Worm (Caenorhabditis elegans) whole organism, young adult: Measurements from ENCODE around the gene C06E7.2.

Source experiments
- C17E4.6 ChIP-seq: fragments of 200-800 bp; sonication (Bioruptor generic); IDR thresholded peaks from 2 replicates; pipeline ENCODE4 v1.3.6; 2022; ENCODE audit warnings: missing genetic modification reagents, missing genetic modification characterization, missing compliant biosample characterization
- D2030.7 ChIP-seq: fragments of 200-800 bp; sonication (Bioruptor generic); IDR thresholded peaks from 2 replicates; pipeline ENCODE4 v1.3.6; 2022; ENCODE audit warnings: missing genetic modification reagents, missing genetic modification characterization, missing compliant biosample characterization
- F22D6.2 ChIP-seq: sonication (generic microtip); optimal IDR thresholded peaks from 2 replicates; lab custom pipeline; 2016; ENCODE audit warnings: mild to moderate bottlenecking, missing genetic modification characterization, missing compliant biosample characterization
- F23B12.7 ChIP-seq: sonication (generic microtip); optimal IDR thresholded peaks from 2 replicates; lab custom pipeline; 2017; ENCODE audit warnings: missing genetic modification characterization, mild to moderate bottlenecking, missing compliant biosample characterization, antibody characterized with exemption, moderate library complexity; ENCODE audit not compliant: insufficient read depth
- F39B2.1 ChIP-seq: fragments of 200-800 bp; sonication (Bioruptor generic); IDR thresholded peaks from 2 replicates; pipeline ENCODE4 v1.3.6; 2022; ENCODE audit warnings: missing genetic modification reagents, missing genetic modification characterization, missing compliant biosample characterization
- F49E8.2 ChIP-seq: sonication (generic microtip); optimal IDR thresholded peaks from 3 replicates; lab custom pipeline; 2017; ENCODE audit warnings: missing genetic modification characterization, mild to moderate bottlenecking, missing compliant biosample characterization, antibody characterized with exemption, moderate library complexity; ENCODE audit not compliant: insufficient read depth
- F57A8.1 ChIP-seq: fragments of 200-800 bp; sonication (Bioruptor generic); optimal IDR thresholded peaks from 2 replicates; lab custom pipeline; 2018; ENCODE audit warnings: mild to moderate bottlenecking, missing genetic modification characterization, moderate library complexity, missing compliant biosample characterization
- T26A5.8 ChIP-seq: sonication (generic microtip); optimal IDR thresholded peaks from 2 replicates; lab custom pipeline; 2016; ENCODE audit warnings: missing genetic modification characterization, missing compliant biosample characterization
- ama-1 ChIP-seq, 3 experiments: fragments of 150-350 bp in 1 of 3; sonication (generic microtip) in 2 of 3; optimal IDR thresholded peaks; 2 replicates each; lab custom pipeline; 2014 to 2018; ENCODE audit warnings: missing biosample characterization in 2 of 3, missing genetic modification characterization in 2 of 3, missing genetic modification reagents in 2 of 3
- atf-7 ChIP-seq: sonication (generic microtip); optimal IDR thresholded peaks from 2 replicates; lab custom pipeline; 2017; ENCODE audit warnings: mild to moderate bottlenecking, missing genetic modification characterization, missing compliant biosample characterization
- attf-3 ChIP-seq: fragments of 200-800 bp; sonication (Bioruptor generic); conservative IDR thresholded peaks from 2 replicates; pipeline ENCODE4 v1.3.6; 2022; ENCODE audit warnings: missing genetic modification reagents, missing genetic modification characterization, missing compliant biosample characterization
- attf-6 ChIP-seq: fragments of 200-800 bp; sonication (Bioruptor generic); IDR thresholded peaks from 2 replicates; pipeline ENCODE4 v1.3.6; 2022; ENCODE audit warnings: missing genetic modification reagents, missing genetic modification characterization, missing compliant biosample characterization
- bed-2 ChIP-seq: fragments of 200-800 bp; sonication (Bioruptor generic); IDR thresholded peaks from 2 replicates; pipeline ENCODE4 v1.3.6; 2022; ENCODE audit warnings: missing genetic modification reagents, missing genetic modification characterization, missing compliant biosample characterization
- cebp-2 ChIP-seq: fragments of 200-800 bp; sonication (Bioruptor generic); IDR thresholded peaks from 2 replicates; pipeline ENCODE4 v1.3.6; 2022; ENCODE audit warnings: missing genetic modification characterization, missing compliant biosample characterization
- dox-1 ChIP-seq: fragments of 200-800 bp; sonication (Bioruptor generic); IDR thresholded peaks from 2 replicates; pipeline ENCODE4 v1.3.6; 2022; ENCODE audit warnings: missing genetic modification reagents, missing genetic modification characterization, missing compliant biosample characterization
- dpff-1 ChIP-seq: sonication (generic microtip); optimal IDR thresholded peaks from 2 replicates; lab custom pipeline; 2017; ENCODE audit warnings: mild to moderate bottlenecking, missing genetic modification characterization, missing compliant biosample characterization
- dpl-1 ChIP-seq: fragments of 150-350 bp; optimal IDR thresholded peaks from 2 replicates; lab custom pipeline; 2014; ENCODE audit warnings: missing biosample characterization, missing genetic modification reagents, missing genetic modification characterization
- efl-1 ChIP-seq: fragments of 150-350 bp; optimal IDR thresholded peaks from 2 replicates; lab custom pipeline; 2014; ENCODE audit warnings: missing biosample characterization, missing genetic modification reagents, missing genetic modification characterization
- ekl-4 ChIP-seq: fragments of 200-800 bp; sonication (Bioruptor generic); IDR thresholded peaks from 2 replicates; pipeline ENCODE4 v1.3.6; 2022; ENCODE audit warnings: missing genetic modification reagents, missing genetic modification characterization, missing compliant biosample characterization
- hlh-12 ChIP-seq: sonication (generic microtip); optimal IDR thresholded peaks from 2 replicates; lab custom pipeline; 2016; ENCODE audit warnings: missing genetic modification characterization, missing compliant biosample characterization
- hlh-26 ChIP-seq: fragments of 200-800 bp; sonication (Bioruptor generic); conservative IDR thresholded peaks from 2 replicates; pipeline ENCODE4 v1.3.6; 2022; ENCODE audit warnings: missing genetic modification reagents, missing genetic modification characterization, missing compliant biosample characterization
- hmg-1.2 ChIP-seq: fragments of 200-800 bp; sonication (Bioruptor generic); IDR thresholded peaks from 2 replicates; pipeline ENCODE4 v1.3.6; 2022; ENCODE audit warnings: missing genetic modification reagents, missing genetic modification characterization, missing compliant biosample characterization
- lag-1 ChIP-seq: fragments of 200-800 bp; sonication (Bioruptor generic); IDR thresholded peaks from 2 replicates; pipeline ENCODE4 v1.3.6; 2022; ENCODE audit warnings: missing genetic modification reagents, missing genetic modification characterization, missing compliant biosample characterization
- let-526 ChIP-seq: fragments of 200-800 bp; sonication (Bioruptor generic); IDR thresholded peaks from 2 replicates; pipeline ENCODE4 v1.3.6; 2022; ENCODE audit warnings: missing genetic modification reagents, missing genetic modification characterization, missing compliant biosample characterization
- lin-40 ChIP-seq: sonication (generic microtip); optimal IDR thresholded peaks from 2 replicates; lab custom pipeline; 2016; ENCODE audit warnings: missing genetic modification characterization, mild to moderate bottlenecking, missing compliant biosample characterization, missing genotype, missing genetic modification reagents
- lsy-27 ChIP-seq: sonication (generic microtip); optimal IDR thresholded peaks from 2 replicates; lab custom pipeline; 2017; ENCODE audit warnings: missing genetic modification characterization, mild to moderate bottlenecking, missing compliant biosample characterization, antibody characterized with exemption, missing genotype, borderline replicate concordance; ENCODE audit not compliant: insufficient read depth
- mcd-1 ChIP-seq: fragments of 200-800 bp; sonication (Bioruptor generic); IDR thresholded peaks from 2 replicates; pipeline ENCODE4 v1.3.6; 2022; ENCODE audit warnings: missing genetic modification reagents, missing genetic modification characterization, missing compliant biosample characterization
- nfya-1 ChIP-seq: sonication (generic microtip); optimal IDR thresholded peaks from 2 replicates; lab custom pipeline; 2017; ENCODE audit warnings: antibody characterized with exemption, missing compliant biosample characterization, missing genetic modification characterization, borderline replicate concordance; ENCODE audit not compliant: insufficient read depth
- nhr-120 ChIP-seq: fragments of 200-800 bp; sonication (Bioruptor generic); IDR thresholded peaks from 2 replicates; pipeline ENCODE4 v1.3.6; 2022; ENCODE audit warnings: missing genetic modification characterization, missing compliant biosample characterization
- pbrm-1 ChIP-seq: fragments of 200-800 bp; sonication (Bioruptor generic); IDR thresholded peaks from 2 replicates; pipeline ENCODE4 v1.3.6; 2022; ENCODE audit warnings: missing genetic modification reagents, missing genetic modification characterization, missing compliant biosample characterization
- rcor-1 ChIP-seq: fragments of 200-800 bp; sonication (Bioruptor generic); IDR thresholded peaks from 2 replicates; pipeline ENCODE4 v1.3.6; 2022; ENCODE audit warnings: missing genetic modification reagents, missing genetic modification characterization, missing compliant biosample characterization
- repo-1 ChIP-seq: sonication (generic microtip); optimal IDR thresholded peaks from 2 replicates; lab custom pipeline; 2017; ENCODE audit warnings: mild to moderate bottlenecking, missing genetic modification characterization, missing compliant biosample characterization
- snpc-1.3 ChIP-seq: sonication (generic microtip); optimal IDR thresholded peaks from 2 replicates; lab custom pipeline; 2017; ENCODE audit warnings: missing genetic modification characterization, mild to moderate bottlenecking, missing compliant biosample characterization, antibody characterized with exemption, moderate library complexity, missing genotype, missing genetic modification reagents; ENCODE audit not compliant: insufficient read depth
- snpc-4 ChIP-seq, 5 experiments: fragments of 150-350 bp in 1 of 5; sonication (generic microtip) in 4 of 5; optimal IDR thresholded peaks; 2 replicates each; lab custom pipeline; 2014 to 2018; ENCODE audit warnings: missing genetic modification characterization in 5 of 5, missing biosample characterization in 3 of 5, antibody characterized with exemption in 2 of 5, mild to moderate bottlenecking in 2 of 5, missing compliant biosample characterization in 2 of 5, missing genotype in 2 of 5, moderate library complexity in 2 of 5, missing genetic modification reagents in 1 of 5
- somi-1 ChIP-seq: fragments of 200-800 bp; sonication (Bioruptor generic); optimal IDR thresholded peaks from 2 replicates; lab custom pipeline; 2018; ENCODE audit warnings: mild to moderate bottlenecking, missing genetic modification characterization, missing compliant biosample characterization
- sptf-2 ChIP-seq: fragments of 200-800 bp; sonication (Bioruptor generic); optimal IDR thresholded peaks from 2 replicates; lab custom pipeline; 2018; ENCODE audit warnings: mild to moderate bottlenecking, missing genetic modification characterization, missing compliant biosample characterization
- tbp1 ChIP-seq: fragments of 200-800 bp; sonication (Bioruptor generic); optimal IDR thresholded peaks from 2 replicates; lab custom pipeline; 2018; ENCODE audit warnings: mild to moderate bottlenecking, missing genetic modification characterization, missing compliant biosample characterization
- zim-3 ChIP-seq: sonication (generic microtip); optimal IDR thresholded peaks from 2 replicates; lab custom pipeline; 2017; ENCODE audit warnings: mild to moderate bottlenecking, missing genetic modification characterization, moderate library complexity, missing compliant biosample characterization
- ztf-18 ChIP-seq: sonication (generic microtip); optimal IDR thresholded peaks from 2 replicates; lab custom pipeline; 2016; ENCODE audit warnings: missing genotype, mild to moderate bottlenecking, missing genetic modification characterization, missing compliant biosample characterization
- ztf-28 ChIP-seq: fragments of 200-800 bp; sonication (Bioruptor generic); IDR thresholded peaks from 2 replicates; pipeline ENCODE4 v1.3.6; 2022; ENCODE audit warnings: missing genetic modification reagents, missing genetic modification characterization, missing compliant biosample characterization

Gene C06E7.2

DNA sequence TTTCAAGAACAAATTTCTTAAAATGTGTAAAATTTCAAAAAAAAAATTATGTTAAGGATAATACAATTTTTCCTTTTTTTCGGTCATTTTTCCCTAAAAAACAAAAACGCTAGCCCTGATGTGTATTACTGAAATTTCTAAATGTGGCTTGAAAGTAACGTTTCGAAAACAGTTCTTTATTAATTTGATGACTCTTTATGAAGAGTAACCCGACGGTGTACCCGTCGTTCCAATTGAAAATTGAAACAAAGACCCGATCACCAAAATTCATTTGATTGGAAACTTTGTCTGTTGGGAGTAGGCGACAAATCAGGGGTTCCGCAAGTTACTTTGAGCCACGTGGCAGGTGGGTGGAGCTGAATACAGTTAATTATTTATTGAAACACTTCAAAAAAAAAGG, 6.5 kb upstream of the C06E7.2 start (continued):
- TF ChIP-seq F49E8.2 (peak; percentile 15), nhr-120 (GFP tag; lab: Robert Waterston, UW) (no peak), dox-1 (no peak), repo-1 (no peak), atf-7 (tag; lab: Kevin White, UChicago) (no peak), T26A5.8 (tag; lab: Kevin White, UChicago) (no peak), hmg-1.2 (GFP tag; lab: Robert Waterston, UW) (no peak), F39B2.1 (GFP tag; lab: Robert Waterston, UW) (no peak), pbrm-1 (GFP tag; lab: Robert Waterston, UW) (0 out of 2 replicates have a peak, but pooled peaks have one; percentile 11)
- TF ChIP-seq, all 124 proteins: peak for 7

DNA sequence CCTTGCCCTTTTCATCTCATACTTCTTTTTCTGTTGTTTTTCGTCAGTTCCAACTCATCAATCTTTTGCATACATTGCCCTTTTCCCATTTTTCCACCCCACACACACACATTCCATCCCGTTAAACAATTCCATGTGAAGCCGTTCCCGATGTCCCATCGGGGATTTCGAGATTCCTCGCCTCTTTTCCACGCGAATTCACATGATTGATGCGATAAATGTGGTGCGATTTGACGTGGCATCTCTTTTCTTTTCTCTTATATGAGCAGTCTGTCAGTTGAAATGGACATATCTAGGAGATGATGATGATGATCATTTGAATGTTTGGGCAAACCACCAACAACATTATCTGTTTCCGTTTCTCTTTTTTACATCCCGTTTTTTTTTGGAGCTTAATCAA, 5.1 kb upstream of the C06E7.2 start:
- TF ChIP-seq zim-3: no peak
- TF ChIP-seq tbp1 (GFP tag; lab: Kevin White, UChicago): no peak
- no peak for TF ChIP-seq ztf-18 (tag; lab: Kevin White, UChicago)

DNA sequence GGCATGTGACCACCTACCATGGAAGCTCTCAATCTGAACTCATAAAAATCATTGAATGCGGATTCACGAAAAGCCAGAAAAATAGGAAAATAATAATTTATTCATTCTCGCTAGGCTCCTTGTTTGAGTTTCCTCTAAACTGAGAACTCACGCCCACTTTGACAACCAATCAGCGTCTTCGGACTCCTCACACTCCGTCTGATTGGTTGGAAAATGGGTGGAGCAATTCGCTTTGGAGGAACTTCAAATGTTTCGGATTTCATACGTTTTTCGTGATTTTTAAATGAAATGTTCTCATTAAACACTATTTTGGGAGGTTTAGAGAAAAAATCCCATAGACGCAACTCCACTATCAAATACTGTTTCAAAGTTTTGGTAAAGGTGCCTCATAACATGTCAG, 3.6 kb downstream of the C06E7.2 start:
- TF ChIP-seq cebp-2 (0 out of 2 replicates have a peak, but pooled peaks have one; percentile 16), lsy-27 (tag; lab: Kevin White, UChicago) (no peak)

DNA sequence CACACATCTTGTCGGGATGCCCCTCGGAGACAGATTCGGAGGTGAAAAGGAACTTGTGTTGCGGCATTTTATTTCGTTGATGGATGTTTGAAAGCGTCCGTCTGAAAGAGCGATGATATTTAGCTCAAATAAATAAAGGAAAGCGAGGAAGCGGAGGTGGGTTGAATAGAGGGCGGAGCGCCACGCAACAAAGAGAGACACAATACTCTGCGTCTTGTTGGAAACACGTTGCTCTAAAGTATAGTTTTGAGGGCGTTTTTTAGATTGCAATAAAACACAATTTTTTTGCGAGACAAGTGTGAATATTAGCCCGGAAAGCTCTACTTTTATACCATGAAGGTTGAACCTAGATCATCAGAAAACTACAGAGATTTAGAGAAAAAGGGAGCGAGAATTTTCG, 7.0 kb downstream of the C06E7.2 start, which contains the start of gene sams-4:
TSS of gene sams-4 (minus strand) at position 101 of the 400 bp plus-strand sequence.
- TF ChIP-seq snpc-4 (GFP tag; optimal IDR thresholded peaks at IDR 0.05; lab: Kevin White, UChicago) (no peak), snpc-4 (tag; optimal IDR thresholded peaks at IDR 0.05; lab: Kevin White, UChicago) (no peak), F57A8.1 (GFP tag; lab: Kevin White, UChicago) (no peak), mcd-1 (GFP tag; lab: Robert Waterston, UW) (no peak), hlh-26 (GFP tag; lab: Robert Waterston, UW) (no peak), bed-2 (GFP tag; lab: Robert Waterston, UW) (no peak), rcor-1 (GFP tag; lab: Robert Waterston, UW) (no peak), nfya-1 (tag; lab: Kevin White, UChicago) (no peak), lin-40 (tag; lab: Kevin White, UChicago) (no peak), repo-1 (no peak), nhr-120 (GFP tag; lab: Robert Waterston, UW) (no peak), pbrm-1 (GFP tag; lab: Robert Waterston, UW) (no peak), ztf-28 (GFP tag; lab: Robert Waterston, UW) (no peak), lag-1 (no peak), let-526 (GFP tag; lab: Robert Waterston, UW) (no peak), somi-1 (no peak), ekl-4 (no peak)
- TF ChIP-seq, all 124 proteins: peak for 0

DNA sequence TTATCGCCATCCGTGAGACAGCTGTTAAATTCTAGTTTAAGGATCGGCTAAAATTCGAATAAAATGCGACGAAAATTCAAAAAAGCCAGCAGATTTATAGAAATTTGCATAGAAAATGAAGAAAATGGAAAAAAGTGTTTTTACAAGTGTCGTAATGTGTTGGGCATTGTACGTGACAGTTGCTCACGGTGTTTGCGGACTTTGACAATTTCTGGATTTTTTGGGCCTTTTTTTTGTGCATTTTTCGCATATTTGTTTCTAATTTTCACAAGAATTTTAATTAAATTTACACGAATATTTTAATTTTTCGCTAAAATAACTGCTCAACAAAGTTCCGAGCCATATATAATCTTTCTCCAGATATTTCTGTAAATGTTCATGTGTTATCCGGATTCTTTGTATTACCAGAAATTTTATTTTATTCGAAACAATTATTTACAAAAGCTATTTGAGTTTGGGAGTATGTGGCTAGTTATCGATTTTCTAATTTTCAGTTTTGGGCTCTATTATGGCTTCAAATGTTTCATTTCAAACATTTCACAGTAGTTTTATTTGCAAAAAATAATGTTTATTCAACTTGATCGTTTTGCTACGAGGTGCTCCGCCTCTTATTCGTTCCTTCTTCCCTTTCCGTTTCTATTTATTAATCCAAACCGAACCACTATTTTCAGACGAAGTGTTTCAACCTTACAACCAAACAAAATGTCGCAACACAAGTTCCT, 8.9 kb downstream of the C06E7.2 start, which contains the start of gene sams-3:
TSS of gene sams-3 (plus strand) at position 672 of the 722 bp plus-strand sequence.
- TF ChIP-seq sptf-2 (no peak), D2030.7 (GFP tag; lab: Robert Waterston, UW) (0 out of 2 replicates have a peak, but pooled peaks have one; percentile 15), C17E4.6 (GFP tag; lab: Robert Waterston, UW) (no peak), attf-3 (GFP tag; lab: Robert Waterston, UW) (no peak), tbp1 (GFP tag; lab: Kevin White, UChicago) (peak; percentile 15), efl-1 (GFP tag; lab: Kevin White, UChicago) (no peak), F23B12.7 (peak; percentile 39), attf-6 (GFP tag; lab: Robert Waterston, UW) (no peak), dpff-1 (no peak), ama-1 (optimal IDR thresholded peaks at IDR 0.05; lab: Kevin White, UChicago) (no peak), ama-1 (GFP tag; optimal IDR thresholded peaks at IDR 0.05; lab: Kevin White, UChicago) (no peak), nhr-120 (GFP tag; lab: Robert Waterston, UW) (no peak), hlh-12 (no peak), dpl-1 (GFP tag; lab: Kevin White, UChicago) (no peak), snpc-1.3 (tag; lab: Kevin White, UChicago) (peak; percentile 57), F22D6.2 (tag; lab: Kevin White, UChicago) (no peak), ztf-28 (GFP tag; lab: Robert Waterston, UW) (no peak)
